Fruit fly (Drosophila melanogaster): ENCODE data around the gene CG14196.

DNA sequence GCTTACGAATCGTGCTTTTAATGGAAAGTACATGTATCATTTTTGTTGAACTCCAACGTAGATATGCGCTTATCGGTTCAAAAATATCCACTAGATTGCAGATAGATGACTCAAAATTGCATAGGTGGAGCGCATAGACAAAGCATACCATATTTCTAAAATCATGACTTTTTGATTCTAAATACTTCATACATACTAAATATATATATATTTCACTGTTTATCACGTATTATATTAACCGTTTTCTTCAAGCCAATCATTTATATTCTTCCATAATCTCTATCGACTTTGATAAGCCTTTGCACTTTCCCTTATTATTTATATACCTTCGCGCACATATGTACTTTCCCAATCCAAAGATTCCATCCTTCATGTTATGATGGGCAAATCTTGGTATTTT lies 29.7 kb downstream of the CG14196 start, which contains the start of gene CG14195:
- TF ChIP-seq CG8478 (optimal IDR thresholded peaks at IDR 0.05) = no peak
- no peak for TF ChIP-seq CTCF (optimal IDR thresholded peaks at IDR 0.05)

Data from S2 (cell line).